Worm (Caenorhabditis elegans): ENCODE data around the gene Y73F8A.32.

The Y73F8A.32 gene

ce11 chrIV:15570770-15571169, 49.5 kb upstream of the Y73F8A.32 start (continued):
- no peak for TF ChIP-seq nhr-42 (GFP tag; IDR thresholded peaks at IDR 0.05)
- TF ChIP-seq tra-1 (GFP tag; IDR thresholded peaks at IDR 0.05), result no peak
- peak; percentile 64 for TF ChIP-seq dpl-1 (GFP tag; optimal IDR thresholded peaks at IDR 0.05)
- no peak for TF ChIP-seq zfp-2 (tag; optimal IDR thresholded peaks at IDR 0.05)
- TF ChIP-seq ceh-20 (GFP tag; IDR thresholded peaks at IDR 0.05), result no peak
- TF ChIP-seq lin-29 (GFP tag; IDR thresholded peaks at IDR 0.05), result no peak; the same call in none of the 2 replicates
- TF ChIP-seq dmd-8 (GFP tag; IDR thresholded peaks at IDR 0.05), result no peak
- TF ChIP-seq Y5F2A.4 (GFP tag; optimal IDR thresholded peaks at IDR 0.05), result no peak
- no peak for TF ChIP-seq nhr-10 (tag; optimal IDR thresholded peaks at IDR 0.05)
- peak; percentile 56; the same call in 1 of the 2 replicates for TF ChIP-seq pha-4 (GFP tag; IDR thresholded peaks at IDR 0.05)
- no peak for TF ChIP-seq pha-4 (tag; optimal IDR thresholded peaks at IDR 0.05)
- TF ChIP-seq nhr-77 (tag; optimal IDR thresholded peaks at IDR 0.05), result no peak
- peak; percentile 80 for TF ChIP-seq mep-1 (tag; optimal IDR thresholded peaks at IDR 0.05)
- peak; percentile 49 for TF ChIP-seq F37D6.2 (tag; optimal IDR thresholded peaks at IDR 0.05)
- TF ChIP-seq duxl-1 (tag; optimal IDR thresholded peaks at IDR 0.05; ENCODE audit: poor library complexity), result peak; percentile 98
- TF ChIP-seq R02D3.7 (tag; optimal IDR thresholded peaks at IDR 0.05), result no peak
- peak; percentile 88 for TF ChIP-seq nhr-102 (tag; optimal IDR thresholded peaks at IDR 0.05)
- peak; percentile 64 for TF ChIP-seq nhr-6 (tag; optimal IDR thresholded peaks at IDR 0.05)
- TF ChIP-seq cey-2 (tag; optimal IDR thresholded peaks at IDR 0.05; ENCODE audit: borderline replicate concordance, insufficient read depth), result no peak
- TF ChIP-seq rbr-2 (tag; optimal IDR thresholded peaks at IDR 0.05), result peak; percentile 87
- peak in 1 of 2 experiments; percentile 96 for TF ChIP-seq unc-62 (GFP tag; optimal IDR thresholded peaks at IDR 0.05 in 1 of 2)
- no peak for TF ChIP-seq unc-62 (tag; optimal IDR thresholded peaks at IDR 0.05)
- TF ChIP-seq ceh-32 (tag; optimal IDR thresholded peaks at IDR 0.05; ENCODE audit: poor library complexity), result no peak
- peak; percentile 67 for TF ChIP-seq spr-1 (tag; optimal IDR thresholded peaks at IDR 0.05)
- no peak for TF ChIP-seq unc-39 (tag; optimal IDR thresholded peaks at IDR 0.05)
- TF ChIP-seq madf-9 (GFP tag; conservative IDR thresholded peaks at IDR 0.05), result no peak; the same call in 1 of the 2 replicates
- no peak for TF ChIP-seq lin-39 (tag; optimal IDR thresholded peaks at IDR 0.05)
- peak; percentile 78 for TF ChIP-seq dve-1 (tag; optimal IDR thresholded peaks at IDR 0.05; ENCODE audit: insufficient read depth)
- 0 out of 2 replicates have a peak, but pooled peaks have one; percentile 47 for TF ChIP-seq zfp-3 (GFP tag; conservative IDR thresholded peaks at IDR 0.05)
- TF ChIP-seq ztf-7 (tag; optimal IDR thresholded peaks at IDR 0.05), result peak; percentile 40
- no peak for TF ChIP-seq vab-7 (GFP tag; IDR thresholded peaks at IDR 0.05)
- no peak for TF ChIP-seq pqm-1 (tag; optimal IDR thresholded peaks at IDR 0.05)
- TF ChIP-seq mes-2 (tag; optimal IDR thresholded peaks at IDR 0.05; ENCODE audit: poor library complexity, severe bottlenecking), result no peak
- no peak for TF ChIP-seq ctbp-1 (GFP tag; IDR thresholded peaks at IDR 0.05)
- no peak for TF ChIP-seq dmd-6 (GFP tag; IDR thresholded peaks at IDR 0.05)
- peak; percentile 32 for TF ChIP-seq T20F7.1 (GFP tag; optimal IDR thresholded peaks at IDR 0.05)
- no peak for TF ChIP-seq hif-1 (tag; optimal IDR thresholded peaks at IDR 0.05)
- TF ChIP-seq nhr-76 (tag; optimal IDR thresholded peaks at IDR 0.05), result no peak
- no peak for TF ChIP-seq zip-2 (tag; optimal IDR thresholded peaks at IDR 0.05)
- TF ChIP-seq tag-97 (GFP tag; IDR thresholded peaks at IDR 0.05), result no peak
- peak; percentile 54 for TF ChIP-seq nhr-25 (tag; optimal IDR thresholded peaks at IDR 0.05; ENCODE audit: borderline replicate concordance, insufficient read depth)

ce11 chrIV:15564327-15564726, 43.1 kb upstream of the Y73F8A.32 start, which contains the start of gene Y105C5A.1:
Y105C5A.1 (minus strand) TSS chrIV:15564427.
- TF ChIP-seq fkh-10 (GFP tag; optimal IDR thresholded peaks at IDR 0.05), result no peak
- no peak for TF ChIP-seq dmd-6 (GFP tag; IDR thresholded peaks at IDR 0.05)
- no peak for TF ChIP-seq dve-1 (tag; optimal IDR thresholded peaks at IDR 0.05; ENCODE audit: insufficient read depth)
